Fruit fly (Drosophila melanogaster) ovary, adult (tissue): ENCODE measurements around the gene CG13921.

Source experiments
- CG17801 ChIP-seq: fragments of 200-800 bp; optimal IDR thresholded peaks from 2 replicates; lab custom pipeline; 2019; ENCODE audit warnings: missing biosample characterization, mild to moderate bottlenecking, missing genetic modification characterization, moderate library complexity; ENCODE audit not compliant: partially characterized antibody

The CG13921 gene

dm6 chr3L:1772593-1772992 lies 25.9 kb downstream of the CG13921 start:
- no peak for TF ChIP-seq CG17801 (GFP tag; lab: Kevin White, UChicago)

dm6 chr3L:1774713-1775648 lies 28.3 kb downstream of the CG13921 start, which contains the start of the genes CG13933 and PolD2:
Gene CG13933, minus strand, starts transcription at chr3L:1775147.
Gene PolD2, plus strand, starts transcription at chr3L:1775633.
- peak; percentile 94 for TF ChIP-seq CG17801 (GFP tag; lab: Kevin White, UChicago)

- TF ChIP-seq CG17801 (GFP tag; lab: Kevin White, UChicago) = no peak
Observed at dm6 chr3L:1777249-1777648, 30.5 kb downstream of the CG13921 start, which contains the start of the genes CG2021 and mRpL46. Gene CG2021, minus strand, starts transcription at chr3L:1777411. Gene mRpL46, plus strand, starts transcription at chr3L:1777439.

dm6 chr3L:1784092-1784491 lies 37.4 kb downstream of the CG13921 start:
- TF ChIP-seq CG17801 (GFP tag; lab: Kevin White, UChicago) = no peak

dm6 chr3L:1789339-1789738 lies 42.6 kb downstream of the CG13921 start:
- no peak for TF ChIP-seq CG17801 (GFP tag; lab: Kevin White, UChicago)

dm6 chr3L:1794164-1794942 lies 47.6 kb downstream of the CG13921 start:
- TF ChIP-seq CG17801 (GFP tag; lab: Kevin White, UChicago) = peak; percentile 3

- peak; percentile 75 for TF ChIP-seq CG17801 (GFP tag; lab: Kevin White, UChicago)
Observed at dm6 chr3L:1794943-1795696, 48.4 kb downstream of the CG13921 start, which contains the start of the genes alpha-Spec, dlt and Cdc37. Gene alpha-Spec, minus strand, starts transcription at chr3L:1795328. Gene dlt, minus strand, starts transcription at chr3L:1795328. Gene Cdc37, plus strand, starts transcription at chr3L:1795392.

dm6 chr3L:1797005-1797404 lies 50.3 kb downstream of the CG13921 start, which contains the start of gene CG12020:
Gene CG12020, plus strand, starts transcription at chr3L:1797305.
- no peak for TF ChIP-seq CG17801 (GFP tag; lab: Kevin White, UChicago)

- no peak for TF ChIP-seq CG17801 (GFP tag; lab: Kevin White, UChicago)
Observed at dm6 chr3L:1798649-1799048, 51.9 kb downstream of the CG13921 start, which contains the start of gene Patj. Gene Patj, plus strand, starts transcription at chr3L:1798803.
